Worm (Caenorhabditis elegans) whole organism, L3 larva: ENCODE measurements around the gene nspd-5.
A peak's percentile ranks its signal among the peaks of the same experiment; 100 is the strongest.

Experiments
- R02D3.7 ChIP-seq: fragments of 150-350 bp; optimal IDR thresholded peaks from 2 replicates; lab custom pipeline; 2014; ENCODE audit warnings: missing biosample characterization, missing genetic modification characterization
- ZK546.5 ChIP-seq: sonication (generic microtip); optimal IDR thresholded peaks from 2 replicates; lab custom pipeline; 2017; ENCODE audit warnings: missing biosample characterization, missing genetic modification characterization
- ama-1 ChIP-seq: fragments of 150-350 bp; optimal IDR thresholded peaks from 2 replicates; lab custom pipeline; 2018
- ceh-16 ChIP-seq: sonication (generic microtip); optimal IDR thresholded peaks from 2 replicates; lab custom pipeline; 2017; ENCODE audit warnings: missing biosample characterization, missing genetic modification characterization
- ceh-28 ChIP-seq: fragments of 150-350 bp; optimal IDR thresholded peaks from 2 replicates; lab custom pipeline; 2014; ENCODE audit warnings: missing biosample characterization, missing genetic modification reagents, missing genetic modification characterization
- ceh-82 ChIP-seq: fragments of 150-350 bp; optimal IDR thresholded peaks from 2 replicates; lab custom pipeline; 2014; ENCODE audit warnings: missing biosample characterization, missing genetic modification characterization
- elt-1 ChIP-seq: fragments of 150-350 bp; optimal IDR thresholded peaks from 2 replicates; lab custom pipeline; 2014; ENCODE audit warnings: missing biosample characterization, missing genetic modification characterization
- elt-2 ChIP-seq: sonication (generic microtip); optimal IDR thresholded peaks from 2 replicates; lab custom pipeline; 2016; ENCODE audit warnings: missing genetic modification reagents, mild to moderate bottlenecking, missing genetic modification characterization, missing compliant biosample characterization
- elt-3 ChIP-seq, 3 experiments: fragments of 150-350 bp in 1 of 3; sonication (generic microtip) in 2 of 3; optimal IDR thresholded peaks; 2 replicates in 2 of 3; 4 replicates in 1 of 3; lab custom pipeline; 2014 to 2017; ENCODE audit warnings: missing biosample characterization in 3 of 3, missing genetic modification characterization in 3 of 3
- eor-1 ChIP-seq, 2 experiments: fragments of 150-350 bp; optimal IDR thresholded peaks; 2 replicates each; lab custom pipeline; 2014 to 2018; ENCODE audit warnings: missing biosample characterization in 2 of 2, missing genetic modification characterization in 2 of 2
- fkh-10 ChIP-seq: sonication (generic microtip); optimal IDR thresholded peaks from 2 replicates; lab custom pipeline; 2017; ENCODE audit warnings: missing biosample characterization, missing genetic modification reagents, missing genetic modification characterization
- fkh-2 ChIP-seq: fragments of 150-350 bp; optimal IDR thresholded peaks from 2 replicates; lab custom pipeline; 2014; ENCODE audit warnings: missing biosample characterization, missing genetic modification reagents, missing genetic modification characterization
- fos-1 ChIP-seq: fragments of 150-350 bp; optimal IDR thresholded peaks from 2 replicates; lab custom pipeline; 2014; ENCODE audit warnings: missing biosample characterization, missing genetic modification characterization
- hmg-11 ChIP-seq: sonication (generic microtip); optimal IDR thresholded peaks from 2 replicates; lab custom pipeline; 2016; ENCODE audit warnings: missing genetic modification characterization, missing compliant biosample characterization
- jun-1 ChIP-seq: fragments of 150-350 bp; optimal IDR thresholded peaks from 2 replicates; lab custom pipeline; 2014; ENCODE audit warnings: missing biosample characterization, missing genetic modification reagents, missing genetic modification characterization
- lin-15B ChIP-seq: fragments of 150-350 bp; optimal IDR thresholded peaks from 2 replicates; lab custom pipeline; 2014; ENCODE audit warnings: missing biosample characterization, missing genetic modification characterization
- lsy-12 ChIP-seq: sonication (generic microtip); optimal IDR thresholded peaks from 2 replicates; lab custom pipeline; 2016; ENCODE audit warnings: mild to moderate bottlenecking, missing genetic modification characterization, missing compliant biosample characterization
- mdl-1 ChIP-seq: fragments of 150-350 bp; optimal IDR thresholded peaks from 2 replicates; lab custom pipeline; 2014; ENCODE audit warnings: missing biosample characterization, missing genetic modification characterization
- mml-1 ChIP-seq: fragments of 150-350 bp; sonication (generic microtip); optimal IDR thresholded peaks from 3 replicates; lab custom pipeline; 2014; ENCODE audit warnings: missing biosample characterization, missing genetic modification characterization
- nhr-11 ChIP-seq: fragments of 150-350 bp; optimal IDR thresholded peaks from 2 replicates; lab custom pipeline; 2014; ENCODE audit warnings: missing biosample characterization, missing genetic modification characterization
- nhr-12 ChIP-seq: fragments of 150-350 bp; optimal IDR thresholded peaks from 2 replicates; lab custom pipeline; 2014; ENCODE audit warnings: missing biosample characterization, missing genetic modification characterization
- nhr-23 ChIP-seq: fragments of 150-350 bp; optimal IDR thresholded peaks from 2 replicates; lab custom pipeline; 2014; ENCODE audit warnings: missing biosample characterization, missing genetic modification reagents, missing genetic modification characterization
- nhr-237 ChIP-seq: fragments of 150-350 bp; optimal IDR thresholded peaks from 2 replicates; lab custom pipeline; 2014; ENCODE audit warnings: missing biosample characterization, missing genetic modification characterization
- nhr-25 ChIP-seq: sonication (generic microtip); optimal IDR thresholded peaks from 2 replicates; lab custom pipeline; 2017; ENCODE audit warnings: missing biosample characterization, missing genetic modification characterization
- nhr-28 ChIP-seq: fragments of 150-350 bp; optimal IDR thresholded peaks from 2 replicates; lab custom pipeline; 2014; ENCODE audit warnings: missing biosample characterization, missing genetic modification characterization
- nhr-43 ChIP-seq: sonication (generic microtip); optimal IDR thresholded peaks from 2 replicates; lab custom pipeline; 2016; ENCODE audit warnings: mild to moderate bottlenecking, missing genetic modification characterization, missing compliant biosample characterization; ENCODE audit not compliant: poor library complexity, severe bottlenecking
- nhr-67 ChIP-seq: fragments of 150-350 bp; optimal IDR thresholded peaks from 2 replicates; lab custom pipeline; 2014; ENCODE audit warnings: missing biosample characterization, missing genetic modification characterization
- nhr-76 ChIP-seq: fragments of 150-350 bp; sonication (generic microtip); optimal IDR thresholded peaks from 5 replicates; lab custom pipeline; 2014; ENCODE audit warnings: missing biosample characterization, missing genetic modification characterization
- nhr-77 ChIP-seq: fragments of 150-350 bp; optimal IDR thresholded peaks from 2 replicates; lab custom pipeline; 2014; ENCODE audit warnings: missing biosample characterization, missing genetic modification characterization
- sea-2 ChIP-seq: fragments of 150-350 bp; sonication (generic microtip); optimal IDR thresholded peaks from 4 replicates; lab custom pipeline; 2014; ENCODE audit warnings: missing biosample characterization, missing genetic modification reagents, missing genetic modification characterization
- skn-1 ChIP-seq: fragments of 150-350 bp; optimal IDR thresholded peaks from 2 replicates; lab custom pipeline; 2014; ENCODE audit warnings: missing biosample characterization, missing genetic modification characterization
- snpc-4 ChIP-seq: fragments of 150-350 bp; optimal IDR thresholded peaks from 2 replicates; lab custom pipeline; 2014; ENCODE audit warnings: missing biosample characterization, missing genetic modification characterization
- unc-39 ChIP-seq: sonication (generic microtip); optimal IDR thresholded peaks from 4 replicates; lab custom pipeline; 2017; ENCODE audit warnings: missing biosample characterization, missing genetic modification characterization
- unc-62 ChIP-seq: fragments of 150-350 bp; sonication (generic microtip); optimal IDR thresholded peaks from 4 replicates; lab custom pipeline; 2014; ENCODE audit warnings: missing biosample characterization, missing genetic modification reagents, missing genetic modification characterization
- zag-1 ChIP-seq: fragments of 150-350 bp; optimal IDR thresholded peaks from 2 replicates; lab custom pipeline; 2014; ENCODE audit warnings: missing biosample characterization, missing genetic modification characterization
- ztf-11 ChIP-seq: fragments of 150-350 bp; optimal IDR thresholded peaks from 2 replicates; lab custom pipeline; 2014; ENCODE audit warnings: missing biosample characterization, missing genetic modification characterization
- ztf-4 ChIP-seq: fragments of 150-350 bp; optimal IDR thresholded peaks from 2 replicates; lab custom pipeline; 2014; ENCODE audit warnings: missing biosample characterization, missing genetic modification characterization

Gene nspd-5

DNA sequence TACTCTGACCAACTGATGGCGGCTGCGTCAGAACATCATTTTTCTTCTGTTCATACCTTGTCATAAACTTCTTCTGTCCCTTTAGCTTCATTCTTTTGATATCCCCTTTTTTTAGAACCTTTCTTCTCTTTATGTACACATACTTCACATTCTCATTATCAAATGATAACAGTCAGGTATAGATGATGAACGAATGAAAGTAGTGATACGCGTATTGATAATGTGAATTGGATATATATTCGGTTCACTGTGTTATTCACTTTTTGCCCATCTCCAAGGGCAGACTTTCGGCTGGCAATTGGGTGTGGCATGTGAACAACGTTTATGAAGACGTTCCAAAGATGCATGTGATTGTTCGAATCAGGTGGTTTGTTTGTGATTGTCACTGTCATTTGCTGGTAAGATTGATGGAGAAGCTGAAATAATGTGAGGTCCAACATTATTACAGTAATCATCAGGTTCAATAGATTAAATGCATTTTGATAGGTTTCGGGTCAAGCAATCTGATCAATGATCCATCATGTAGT lies 14.2 kb upstream of the nspd-5 start, which contains the start of gene F11G11.15:
Gene F11G11.15 (plus strand): TSS at position 511 of the 527 bp plus-strand sequence.
- TF ChIP-seq ztf-4 (tag; lab: Kevin White, UChicago) (no peak), ceh-82 (tag; lab: Kevin White, UChicago) (no peak), elt-3 (tag; optimal IDR thresholded peaks at IDR 0.05; lab: Kevin White, UChicago) (peak in 1 of 3 experiments; percentile 42), mdl-1 (tag; lab: Kevin White, UChicago) (no peak), eor-1 (tag; optimal IDR thresholded peaks at IDR 0.05; lab: Kevin White, UChicago) (no peak), elt-2 (tag; lab: Kevin White, UChicago) (no peak), jun-1 (tag; lab: Kevin White, UChicago) (no peak), nhr-67 (tag; lab: Kevin White, UChicago) (no peak), skn-1 (no peak), nhr-12 (no peak), nhr-43 (tag; lab: Kevin White, UChicago) (peak; percentile 25), nhr-11 (no peak), lin-15B (tag; lab: Kevin White, UChicago) (no peak), ZK546.5 (tag; lab: Kevin White, UChicago) (no peak), nhr-77 (no peak), snpc-4 (no peak), nhr-237 (tag; lab: Kevin White, UChicago) (no peak), R02D3.7 (no peak), ceh-28 (tag; lab: Kevin White, UChicago) (no peak), unc-62 (GFP tag; lab: Kevin White, UChicago) (no peak), fos-1 (tag; lab: Kevin White, UChicago) (no peak), nhr-25 (peak; percentile 79), fkh-10 (GFP tag; lab: Kevin White, UChicago) (no peak), unc-39 (tag; lab: Kevin White, UChicago) (no peak)
- TF ChIP-seq, all 47 proteins: peak for 3

DNA sequence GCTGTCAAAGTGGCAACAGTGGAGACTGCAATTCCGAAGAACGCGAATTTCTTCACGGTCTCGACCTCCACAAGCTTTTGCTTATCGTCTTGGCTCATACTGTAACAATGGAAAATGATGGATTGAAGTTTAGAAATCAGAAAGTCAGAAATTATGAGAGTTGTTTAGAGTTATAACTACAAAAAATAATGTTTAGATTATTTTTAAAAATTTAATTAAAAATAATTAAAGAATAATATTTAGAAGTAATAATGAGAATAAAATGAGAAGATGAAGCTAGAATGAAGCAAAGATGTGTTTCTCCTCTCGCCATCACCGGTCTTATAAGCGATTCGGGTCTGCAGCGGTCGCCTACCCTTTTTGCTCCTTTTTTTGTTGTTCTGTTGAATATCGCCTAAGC lies 12.9 kb upstream of the nspd-5 start, which contains the start of gene col-73:
Gene col-73 (minus strand): TSS at position 101 of the 400 bp plus-strand sequence.
- TF ChIP-seq snpc-4 = no peak
- TF ChIP-seq mdl-1 (tag; lab: Kevin White, UChicago) = no peak
- no peak for TF ChIP-seq ceh-16 (tag; lab: Kevin White, UChicago)
- no peak for TF ChIP-seq nhr-237 (tag; lab: Kevin White, UChicago)
- no peak for TF ChIP-seq nhr-28 (tag; lab: Kevin White, UChicago)
- TF ChIP-seq nhr-23 (tag; lab: Kevin White, UChicago) = no peak
- no peak for TF ChIP-seq mml-1 (tag; lab: Kevin White, UChicago)
- TF ChIP-seq nhr-25 = no peak
- TF ChIP-seq elt-1 = no peak
- no peak for TF ChIP-seq zag-1
- TF ChIP-seq nhr-76 (tag; lab: Kevin White, UChicago) = no peak
- no peak for TF ChIP-seq ztf-11 (tag; lab: Kevin White, UChicago)
- TF ChIP-seq unc-39 (tag; lab: Kevin White, UChicago) = no peak
- TF ChIP-seq nhr-67 (tag; lab: Kevin White, UChicago) = no peak
- no peak for TF ChIP-seq ceh-82 (tag; lab: Kevin White, UChicago)

DNA sequence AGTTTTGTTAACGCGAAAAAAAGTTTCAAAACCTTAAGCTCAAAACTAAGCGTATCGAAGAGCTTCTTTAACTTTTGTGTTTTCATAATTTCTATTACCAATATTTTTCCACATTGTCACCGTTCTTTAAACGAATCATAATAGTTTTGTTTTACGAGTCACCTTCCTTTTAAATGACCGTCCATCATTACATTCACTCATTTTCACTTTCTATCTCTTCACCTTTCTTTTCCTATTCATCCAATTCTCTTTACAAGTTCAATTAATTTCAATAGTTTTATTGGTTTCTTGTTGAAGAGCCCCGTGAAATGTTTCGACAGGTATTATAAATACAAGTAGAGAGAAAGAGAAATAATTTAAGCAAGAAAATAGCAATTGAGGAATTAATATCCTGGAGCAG lies 11.7 kb upstream of the nspd-5 start:
- no peak for TF ChIP-seq sea-2 (GFP tag; lab: Kevin White, UChicago)
- peak; percentile 35 for TF ChIP-seq nhr-43 (tag; lab: Kevin White, UChicago)

ce11 chrII:4870691-4871090 lies 10.5 kb upstream of the nspd-5 start, which contains the start of gene col-20:
Gene col-20, minus strand, starts transcription at chrII:4870791.
- TF ChIP-seq fkh-10 (GFP tag; lab: Kevin White, UChicago) (no peak), mml-1 (tag; lab: Kevin White, UChicago) (no peak), hmg-11 (no peak), ceh-16 (tag; lab: Kevin White, UChicago) (no peak), ama-1 (lab: Kevin White, UChicago) (no peak), lsy-12 (no peak), fkh-2 (no peak), nhr-77 (no peak), nhr-43 (tag; lab: Kevin White, UChicago) (no peak), unc-62 (GFP tag; lab: Kevin White, UChicago) (no peak), nhr-12 (no peak)
- TF ChIP-seq, all 47 proteins: peak for 0
